Worm (Caenorhabditis elegans): Measurements from ENCODE around the gene C28A5.2.
"Not testable (repeated sequence)": the region's sequence is repeated elsewhere in the genome, so short reads cannot be mapped to it uniquely, and the experiment has no call there.

C28A5.2 gene

DNA sequence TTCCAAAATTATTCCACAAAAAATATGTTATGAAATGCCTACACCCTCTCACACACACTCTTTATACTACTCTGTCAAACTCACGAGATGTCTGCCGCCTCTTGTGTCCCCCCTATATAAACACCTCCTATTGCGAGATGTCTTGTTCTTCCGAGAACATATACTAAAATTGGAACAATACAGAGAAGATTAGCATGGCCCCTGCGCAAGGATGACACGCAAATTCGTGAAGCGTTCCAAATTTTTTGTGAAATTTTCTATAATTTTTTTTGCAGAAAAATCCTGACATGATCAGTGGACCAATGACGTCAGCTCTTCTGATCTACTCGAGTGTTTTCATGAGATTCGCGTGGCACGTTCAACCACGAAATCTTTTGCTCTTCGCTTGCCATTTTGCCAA lies 25.3 kb downstream of the C28A5.2 start (continued):
- TF ChIP-seq ZK337.2 (GFP tag; IDR thresholded peaks at IDR 0.05), result peak; percentile 39; the same call in 1 of the 2 replicates
- TF ChIP-seq php-3 (GFP tag; IDR thresholded peaks at IDR 0.05), result 0 out of 2 replicates have a peak, but pooled peaks have one; percentile 43
- peak; percentile 62 for TF ChIP-seq arid-1 (GFP tag; conservative IDR thresholded peaks at IDR 0.05)
- peak; percentile 83 for TF ChIP-seq aha-1 (tag)
- TF ChIP-seq pha-4 (GFP tag; IDR thresholded peaks at IDR 0.05), result peak; percentile 76
- not testable (repeated sequence) for TF ChIP-seq pha-4 (tag; optimal IDR thresholded peaks at IDR 0.05)
- peak; percentile 65 for TF ChIP-seq Y5F2A.4 (GFP tag; optimal IDR thresholded peaks at IDR 0.05)
- peak; percentile 73 for TF ChIP-seq lim-7 (GFP tag; IDR thresholded peaks at IDR 0.05)
- TF ChIP-seq T20F7.1 (GFP tag; optimal IDR thresholded peaks at IDR 0.05), result peak; percentile 28
- TF ChIP-seq duxl-1 (tag; optimal IDR thresholded peaks at IDR 0.05; ENCODE audit: poor library complexity), result peak; percentile 67
- peak; percentile 74; the same call in 1 of the 2 replicates for TF ChIP-seq zfp-3 (GFP tag; conservative IDR thresholded peaks at IDR 0.05)
- TF ChIP-seq ceh-20 (GFP tag; IDR thresholded peaks at IDR 0.05), result peak; percentile 82
- peak; percentile 15 for TF ChIP-seq F10B5.3 (tag; optimal IDR thresholded peaks at IDR 0.05)
- TF ChIP-seq lin-29 (GFP tag; IDR thresholded peaks at IDR 0.05), result peak; percentile 26; the same call in 1 of the 2 replicates
- peak; percentile 12 for TF ChIP-seq spr-1 (tag; optimal IDR thresholded peaks at IDR 0.05)
- peak; percentile 20 for TF ChIP-seq hlh-11 (tag; optimal IDR thresholded peaks at IDR 0.05)
- peak; percentile 5 for TF ChIP-seq F37D6.2 (tag; optimal IDR thresholded peaks at IDR 0.05)
- peak; percentile 28 to 74 for TF ChIP-seq lsy-2 (tag; optimal IDR thresholded peaks at IDR 0.05)
- TF ChIP-seq hlh-30 (tag; optimal IDR thresholded peaks at IDR 0.05; ENCODE audit: insufficient read depth), result peak; percentile 36
- TF ChIP-seq T26A8.4 (GFP tag; IDR thresholded peaks at IDR 0.05), result peak; percentile 84
- 0 out of 2 replicates have a peak, but pooled peaks have one; percentile 16 for TF ChIP-seq daf-8 (GFP tag; IDR thresholded peaks at IDR 0.05)
- peak; percentile 38 for TF ChIP-seq spr-3 (GFP tag; optimal IDR thresholded peaks at IDR 0.05)
- peak; percentile 65 for TF ChIP-seq rbr-2 (tag; optimal IDR thresholded peaks at IDR 0.05)
- peak; percentile 67 for TF ChIP-seq mes-2 (tag; optimal IDR thresholded peaks at IDR 0.05; ENCODE audit: poor library complexity, severe bottlenecking)
- TF ChIP-seq lin-1 (GFP tag; IDR thresholded peaks at IDR 0.05), result peak; percentile 46; the same call in 1 of the 2 replicates
- TF ChIP-seq madf-5 (GFP tag; IDR thresholded peaks at IDR 0.05), result 0 out of 4 replicates have a peak, but pooled peaks have one; percentile 16 to 33
- peak; percentile 69 for TF ChIP-seq dmd-6 (GFP tag; IDR thresholded peaks at IDR 0.05)
- TF ChIP-seq Y105C5A.15 (GFP tag; IDR thresholded peaks at IDR 0.05), result peak; percentile 79; the same call in 1 of the 2 replicates
- TF ChIP-seq dve-1 (tag; optimal IDR thresholded peaks at IDR 0.05; ENCODE audit: insufficient read depth), result peak; percentile 46
- TF ChIP-seq ctbp-1 (GFP tag; IDR thresholded peaks at IDR 0.05), result peak; percentile 75
- TF ChIP-seq lin-38 (GFP tag; IDR thresholded peaks at IDR 0.05), result peak; percentile 80
- 0 out of 2 replicates have a peak, but pooled peaks have one; percentile 39 for TF ChIP-seq Y48G9A.11 (GFP tag; IDR thresholded peaks at IDR 0.05)
- peak in 1 of 2 experiments; percentile 13 for TF ChIP-seq daf-16 (GFP tag; optimal IDR thresholded peaks at IDR 0.05)
- TF ChIP-seq daf-16 (tag; optimal IDR thresholded peaks at IDR 0.05), result peak; percentile 7
- peak; percentile 71; the same call in 1 of the 2 replicates for TF ChIP-seq F44E2.7 (GFP tag; IDR thresholded peaks at IDR 0.05)
- peak; percentile 87 for TF ChIP-seq hmg-1.1 (GFP tag; IDR thresholded peaks at IDR 0.05)
- peak; percentile 35; the same call in 1 of the 2 replicates for TF ChIP-seq madf-9 (GFP tag; conservative IDR thresholded peaks at IDR 0.05)

ce11 chrIII:4413099-4413498 lies 26.2 kb downstream of the C28A5.2 start, which contains the start of gene mpc-1:
TSS of gene mpc-1 (plus strand) at chrIII:4413457.
- TF ChIP-seq daf-16 (GFP tag; optimal IDR thresholded peaks at IDR 0.05) (no peak), daf-16 (tag; optimal IDR thresholded peaks at IDR 0.05) (peak; percentile 85), unc-39 (tag; optimal IDR thresholded peaks at IDR 0.05) (no peak), fkh-10 (GFP tag; optimal IDR thresholded peaks at IDR 0.05) (no peak), ceh-28 (tag; optimal IDR thresholded peaks at IDR 0.05) (no peak), dve-1 (tag; optimal IDR thresholded peaks at IDR 0.05; ENCODE audit: insufficient read depth) (peak; percentile 68), hlh-11 (tag; optimal IDR thresholded peaks at IDR 0.05) (peak; percentile 50), Y75B8A.6 (GFP tag; IDR thresholded peaks at IDR 0.05) (no peak), mdl-1 (tag; optimal IDR thresholded peaks at IDR 0.05) (peak in 1 of 2 experiments; percentile 42), dmd-6 (GFP tag; IDR thresholded peaks at IDR 0.05) (peak; percentile 72), nhr-28 (tag; optimal IDR thresholded peaks at IDR 0.05) (peak; percentile 61), madf-5 (GFP tag; IDR thresholded peaks at IDR 0.05) (no peak), nhr-11 (tag; optimal IDR thresholded peaks at IDR 0.05) (no peak), madf-9 (GFP tag; conservative IDR thresholded peaks at IDR 0.05) (no peak), pqm-1 (tag; optimal IDR thresholded peaks at IDR 0.05) (peak; percentile 77), nhr-77 (tag; optimal IDR thresholded peaks at IDR 0.05) (peak; percentile 75)
